Fruit fly (Drosophila melanogaster): Measurements from ENCODE around the gene CG5883.

DNA sequence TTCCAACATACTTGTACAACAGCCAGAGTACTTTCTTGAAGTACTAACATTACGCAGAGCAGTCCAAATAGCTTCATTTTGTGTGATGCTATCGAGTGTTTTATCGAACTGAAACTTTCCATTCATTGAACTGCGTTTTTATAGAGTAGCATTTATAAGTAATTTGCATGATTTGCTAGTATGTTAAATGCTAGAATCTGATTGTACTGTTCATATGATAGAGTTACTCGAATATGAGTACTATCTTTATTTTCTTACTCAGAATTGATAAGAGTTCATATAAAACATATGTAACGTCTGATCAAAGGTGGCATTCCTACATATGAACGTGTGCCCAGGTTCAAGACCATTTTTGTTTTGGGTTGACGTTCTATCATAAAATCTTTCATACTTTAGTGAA, 8.6 kb upstream of the CG5883 start, which contains the start of gene obst-G:
- TF ChIP-seq Myc (optimal IDR thresholded peaks at IDR 0.05) (no peak), h (optimal IDR thresholded peaks at IDR 0.05) (no peak), Sin3A (optimal IDR thresholded peaks at IDR 0.05) (no peak), insv (optimal IDR thresholded peaks at IDR 0.05) (no peak)

Measured in Kc167 (cell line).